Worm (Caenorhabditis elegans): ENCODE data around the gene T19H12.15.

T19H12.15 gene

DNA sequence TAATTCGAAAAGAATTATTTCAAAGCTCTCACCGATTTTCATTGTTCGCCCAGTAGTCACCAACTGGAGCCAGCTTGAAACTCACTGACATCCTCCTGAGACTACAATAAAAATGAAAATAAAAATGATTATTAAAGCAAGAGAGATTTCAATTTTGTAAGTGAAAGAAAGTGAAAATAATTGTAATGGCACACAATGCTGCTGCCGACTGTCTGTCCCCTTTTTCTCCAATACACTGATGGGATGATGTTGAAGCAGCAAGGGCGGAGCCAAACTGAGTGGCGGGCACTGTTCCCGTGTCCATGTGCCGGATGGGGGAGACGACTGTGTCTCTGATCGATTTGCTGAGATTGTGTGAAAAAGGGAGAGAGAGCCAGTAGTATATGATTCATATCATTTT lies 44.9 kb downstream of the T19H12.15 start, which contains the start of gene C37H5.14 (continued):
- no peak for TF ChIP-seq R02D3.7 (tag; optimal IDR thresholded peaks at IDR 0.05)

Measured in whole organism, L4 larva.